Worm (Caenorhabditis elegans): Measurements from ENCODE around the gene lmd-5.

The lmd-5 gene

ce11 chrV:7123979-7124378 lies 521 bp downstream of the lmd-5 start:
- TF ChIP-seq flt-1 (GFP tag; IDR thresholded peaks at IDR 0.05) (no peak), ets-7 (tag; optimal IDR thresholded peaks at IDR 0.05) (no peak), sea-1 (GFP tag; conservative IDR thresholded peaks at IDR 0.05) (no peak), hmg-4 (GFP tag; optimal IDR thresholded peaks at IDR 0.05) (no peak), aly-1 (tag; optimal IDR thresholded peaks at IDR 0.05) (no peak), ceh-36 (tag; optimal IDR thresholded peaks at IDR 0.05) (no peak), tbx-37 (GFP tag; conservative IDR thresholded peaks at IDR 0.05) (no peak), pes-1 (GFP tag; IDR thresholded peaks at IDR 0.05) (no peak), scrt-1 (GFP tag; IDR thresholded peaks at IDR 0.05) (no peak), hmbx-1 (tag; optimal IDR thresholded peaks at IDR 0.05) (no peak), F13C5.2 (tag; optimal IDR thresholded peaks at IDR 0.05) (no peak), tra-4 (tag; optimal IDR thresholded peaks at IDR 0.05) (no peak), B0310.2 (tag; optimal IDR thresholded peaks at IDR 0.05) (no peak), ceh-13 (GFP tag; optimal IDR thresholded peaks at IDR 0.05) (no peak), ama-1 (optimal IDR thresholded peaks at IDR 0.05) (no peak), hnd-1 (tag; optimal IDR thresholded peaks at IDR 0.05) (no peak), tbx-11 (GFP tag; IDR thresholded peaks at IDR 0.05) (no peak)

DNA sequence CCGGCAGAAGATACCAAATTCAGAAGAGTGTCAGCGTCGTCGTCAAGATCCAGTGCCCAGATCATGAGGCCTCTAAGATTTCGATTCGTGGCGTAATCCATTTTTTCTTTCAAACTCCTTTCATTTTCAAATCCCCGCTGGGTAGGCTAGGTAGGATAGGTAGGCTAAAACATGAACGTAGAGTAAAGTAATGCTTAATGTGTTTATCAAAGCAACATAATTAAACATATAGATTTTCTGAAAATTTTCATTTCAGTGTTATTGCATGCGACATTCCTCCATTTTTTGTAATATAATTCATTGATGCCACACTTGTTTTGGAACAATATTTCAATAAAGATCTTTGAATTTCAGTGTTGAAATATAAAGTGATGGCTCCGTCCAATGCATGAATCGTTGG lies 6.0 kb downstream of the lmd-5 start, which contains the start of gene T01C4.8:
TSS of gene T01C4.8 (minus strand) at position 101 of the 400 bp plus-strand sequence.
- TF ChIP-seq ceh-13 (GFP tag; optimal IDR thresholded peaks at IDR 0.05) (no peak), ets-7 (tag; optimal IDR thresholded peaks at IDR 0.05) (no peak), B0310.2 (tag; optimal IDR thresholded peaks at IDR 0.05) (no peak), flt-1 (GFP tag; IDR thresholded peaks at IDR 0.05) (no peak), aly-1 (tag; optimal IDR thresholded peaks at IDR 0.05) (no peak)

ce11 chrV:7130974-7131373 lies 7.5 kb downstream of the lmd-5 start, which contains the start of gene srx-36:
srx-36 (minus strand) TSS chrV:7131074.
- TF ChIP-seq pes-1 (GFP tag; IDR thresholded peaks at IDR 0.05), result no peak
- TF ChIP-seq F13C5.2 (tag; optimal IDR thresholded peaks at IDR 0.05), result no peak
- TF ChIP-seq aly-1 (tag; optimal IDR thresholded peaks at IDR 0.05), result no peak
- TF ChIP-seq sea-1 (GFP tag; conservative IDR thresholded peaks at IDR 0.05), result no peak
- TF ChIP-seq hmbx-1 (tag; optimal IDR thresholded peaks at IDR 0.05), result no peak
- no peak for TF ChIP-seq flt-1 (GFP tag; IDR thresholded peaks at IDR 0.05)
- TF ChIP-seq tbx-37 (GFP tag; conservative IDR thresholded peaks at IDR 0.05), result no peak

DNA sequence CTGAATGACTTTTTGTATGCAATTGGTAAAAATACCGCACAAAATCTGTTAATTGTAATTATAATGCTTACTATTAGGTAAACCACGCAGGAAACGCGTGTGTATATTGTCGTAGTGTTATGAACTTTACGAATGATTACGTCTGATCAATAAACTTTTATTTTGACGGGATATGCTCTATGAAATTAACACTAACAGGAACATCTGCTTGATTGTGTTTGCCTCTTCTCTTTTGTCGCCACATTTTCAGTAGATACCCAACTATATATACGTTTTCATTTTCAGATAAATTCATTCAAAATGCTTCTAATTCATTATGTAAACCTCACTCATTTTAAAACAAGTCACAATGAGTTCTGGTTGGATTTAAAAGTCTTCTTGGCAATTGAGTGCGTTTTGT lies 8.8 kb downstream of the lmd-5 start, which contains the start of gene sre-10:
TSS of gene sre-10 (plus strand) at position 301 of the 400 bp plus-strand sequence.
- TF ChIP-seq F13C5.2 (tag; optimal IDR thresholded peaks at IDR 0.05) (no peak), tra-4 (tag; optimal IDR thresholded peaks at IDR 0.05) (no peak), hmbx-1 (tag; optimal IDR thresholded peaks at IDR 0.05) (no peak), pes-1 (GFP tag; IDR thresholded peaks at IDR 0.05) (no peak), sea-1 (GFP tag; conservative IDR thresholded peaks at IDR 0.05) (no peak), scrt-1 (GFP tag; IDR thresholded peaks at IDR 0.05) (no peak), hmg-4 (GFP tag; optimal IDR thresholded peaks at IDR 0.05) (no peak), flt-1 (GFP tag; IDR thresholded peaks at IDR 0.05) (no peak), aly-1 (tag; optimal IDR thresholded peaks at IDR 0.05) (no peak), B0310.2 (tag; optimal IDR thresholded peaks at IDR 0.05) (no peak), ceh-36 (tag; optimal IDR thresholded peaks at IDR 0.05) (no peak), hnd-1 (tag; optimal IDR thresholded peaks at IDR 0.05) (no peak), tbx-11 (GFP tag; IDR thresholded peaks at IDR 0.05) (no peak), ceh-13 (GFP tag; optimal IDR thresholded peaks at IDR 0.05) (no peak), ets-7 (tag; optimal IDR thresholded peaks at IDR 0.05) (no peak), ama-1 (optimal IDR thresholded peaks at IDR 0.05) (no peak), tbx-37 (GFP tag; conservative IDR thresholded peaks at IDR 0.05) (no peak)

DNA sequence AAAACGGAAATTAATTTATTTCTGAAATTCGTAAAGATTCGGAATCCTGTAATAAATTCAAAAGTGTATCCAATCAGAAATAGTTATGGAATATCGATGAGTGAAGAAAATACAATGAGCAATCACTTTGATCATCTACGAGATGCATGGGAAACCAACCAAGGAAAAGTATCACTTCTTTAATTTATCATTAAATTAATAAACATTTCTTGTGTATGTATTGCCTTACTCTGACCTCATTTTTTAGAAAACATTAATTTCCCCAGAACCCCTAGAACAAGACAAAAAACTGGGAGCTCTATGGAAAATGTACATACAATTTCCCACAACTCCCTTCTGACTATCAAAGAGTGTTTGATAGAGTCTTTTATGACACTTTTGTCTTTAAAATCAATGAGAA lies 10.5 kb downstream of the lmd-5 start, which contains the start of gene F10D2.16:
TSS of gene F10D2.16 (plus strand) at position 301 of the 400 bp plus-strand sequence.
- no peak for TF ChIP-seq F13C5.2 (tag; optimal IDR thresholded peaks at IDR 0.05)
- no peak for TF ChIP-seq B0310.2 (tag; optimal IDR thresholded peaks at IDR 0.05)
- TF ChIP-seq tbx-11 (GFP tag; IDR thresholded peaks at IDR 0.05), result no peak

- TF ChIP-seq tra-4 (tag; optimal IDR thresholded peaks at IDR 0.05) (no peak), aly-1 (tag; optimal IDR thresholded peaks at IDR 0.05) (no peak), sea-1 (GFP tag; conservative IDR thresholded peaks at IDR 0.05) (no peak), ama-1 (optimal IDR thresholded peaks at IDR 0.05) (no peak), F13C5.2 (tag; optimal IDR thresholded peaks at IDR 0.05) (no peak), scrt-1 (GFP tag; IDR thresholded peaks at IDR 0.05) (no peak)
These were observed 13.4 kb downstream of the lmd-5 start for ce11 chrV:7136859-7137258.

DNA sequence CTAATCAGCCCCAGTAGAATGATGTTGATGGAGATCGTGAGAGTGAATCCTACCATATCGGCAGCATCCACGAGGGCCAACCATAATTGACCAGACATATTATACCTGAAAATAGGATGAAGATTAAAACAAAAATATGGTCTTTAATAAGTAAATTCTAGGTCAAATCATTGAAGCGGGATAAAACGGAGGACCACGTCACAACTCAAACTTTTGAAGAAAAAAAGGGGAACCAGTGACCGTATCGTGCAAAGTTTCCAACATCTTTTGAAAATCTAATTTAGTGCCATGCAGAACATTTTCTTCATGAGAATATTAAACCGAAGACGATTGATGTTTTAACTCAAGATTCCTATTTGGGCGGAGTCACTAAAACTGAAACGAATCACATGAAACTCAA lies 14.9 kb downstream of the lmd-5 start, which contains the start of gene str-112:
TSS of gene str-112 (minus strand) at position 101 of the 400 bp plus-strand sequence.
- TF ChIP-seq ama-1 (optimal IDR thresholded peaks at IDR 0.05), result no peak
- no peak for TF ChIP-seq F13C5.2 (tag; optimal IDR thresholded peaks at IDR 0.05)
- no peak for TF ChIP-seq flt-1 (GFP tag; IDR thresholded peaks at IDR 0.05)
- TF ChIP-seq hmg-4 (GFP tag; optimal IDR thresholded peaks at IDR 0.05), result no peak
- no peak for TF ChIP-seq hnd-1 (tag; optimal IDR thresholded peaks at IDR 0.05)
- TF ChIP-seq sea-1 (GFP tag; conservative IDR thresholded peaks at IDR 0.05), result no peak
- no peak for TF ChIP-seq scrt-1 (GFP tag; IDR thresholded peaks at IDR 0.05)
- TF ChIP-seq hmbx-1 (tag; optimal IDR thresholded peaks at IDR 0.05), result no peak
- TF ChIP-seq ceh-13 (GFP tag; optimal IDR thresholded peaks at IDR 0.05), result no peak
- TF ChIP-seq tbx-37 (GFP tag; conservative IDR thresholded peaks at IDR 0.05), result no peak

DNA sequence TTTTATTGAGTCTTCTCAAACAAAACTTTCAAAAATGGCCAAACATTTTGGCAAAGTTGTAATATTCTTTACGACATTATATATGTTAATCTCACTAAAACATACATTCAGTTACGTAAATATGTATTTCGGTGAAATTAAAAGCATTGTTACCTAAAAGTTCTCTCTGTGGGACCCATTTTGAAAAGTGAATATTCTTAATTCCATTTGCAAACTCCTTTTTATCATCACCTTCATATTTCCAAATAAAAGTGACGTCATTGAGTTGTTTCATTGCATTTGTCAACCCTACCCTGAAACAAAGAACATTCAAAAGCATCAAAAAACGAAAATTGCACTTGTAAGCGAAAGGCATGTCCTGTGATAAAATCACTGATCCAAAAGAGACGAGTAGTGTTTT lies 16.9 kb downstream of the lmd-5 start:
- TF ChIP-seq ceh-36 (tag; optimal IDR thresholded peaks at IDR 0.05) (no peak), ama-1 (optimal IDR thresholded peaks at IDR 0.05) (no peak), sea-1 (GFP tag; conservative IDR thresholded peaks at IDR 0.05) (no peak), tra-4 (tag; optimal IDR thresholded peaks at IDR 0.05) (no peak), hmbx-1 (tag; optimal IDR thresholded peaks at IDR 0.05) (no peak), tbx-37 (GFP tag; conservative IDR thresholded peaks at IDR 0.05) (no peak), F13C5.2 (tag; optimal IDR thresholded peaks at IDR 0.05) (no peak), hmg-4 (GFP tag; optimal IDR thresholded peaks at IDR 0.05) (no peak), B0310.2 (tag; optimal IDR thresholded peaks at IDR 0.05) (no peak), flt-1 (GFP tag; IDR thresholded peaks at IDR 0.05) (no peak), aly-1 (tag; optimal IDR thresholded peaks at IDR 0.05) (no peak)

Measured in whole organism, early embryonic.